Worm (Caenorhabditis elegans): ENCODE measurements around the gene C01G10.9.
"Not testable (repeated sequence)": the region's sequence is repeated elsewhere in the genome, so short reads cannot be mapped to it uniquely, and the experiment has no call there.

C01G10.9 gene

DNA sequence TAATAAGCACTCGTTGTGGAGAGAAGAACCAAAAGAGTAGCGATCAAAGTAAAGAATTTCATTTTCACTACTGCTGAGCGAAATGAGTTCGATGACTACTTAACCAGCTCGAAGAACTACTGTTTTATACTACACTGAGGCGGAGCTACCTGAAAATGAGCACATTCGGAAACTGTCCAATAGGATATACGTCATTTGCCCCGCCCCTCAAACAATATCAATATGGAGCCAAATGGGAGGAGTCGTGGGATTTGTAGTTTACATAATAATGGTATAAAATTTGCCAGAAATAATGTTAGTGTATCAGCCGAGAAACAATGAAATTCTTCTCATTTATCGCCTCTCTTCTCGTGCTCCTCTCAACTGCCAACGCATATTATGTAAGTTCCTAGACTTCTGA, 7.1 kb downstream of the C01G10.9 start, which contains the start of the genes C01G10.5 and C01G10.4:
TSS of gene C01G10.5 (minus strand) at position 101 of the 400 bp plus-strand sequence.
TSS of gene C01G10.4 (plus strand) at position 303 of the 400 bp plus-strand sequence.
- TF ChIP-seq ztf-23 (GFP tag; IDR thresholded peaks at IDR 0.05) (no peak), ztf-29 (GFP tag; IDR thresholded peaks at IDR 0.05) (no peak), ref-1 (GFP tag; conservative IDR thresholded peaks at IDR 0.05) (no peak), flt-1 (GFP tag; IDR thresholded peaks at IDR 0.05) (no peak), tab-1 (GFP tag; IDR thresholded peaks at IDR 0.05) (no peak), cog-1 (tag; optimal IDR thresholded peaks at IDR 0.05) (no peak), med-1 (GFP tag; optimal IDR thresholded peaks at IDR 0.05; ENCODE audit: insufficient read depth) (no peak), klf-2 (GFP tag; conservative IDR thresholded peaks at IDR 0.05) (no peak), T22C8.4 (GFP tag; IDR thresholded peaks at IDR 0.05) (no peak)

DNA sequence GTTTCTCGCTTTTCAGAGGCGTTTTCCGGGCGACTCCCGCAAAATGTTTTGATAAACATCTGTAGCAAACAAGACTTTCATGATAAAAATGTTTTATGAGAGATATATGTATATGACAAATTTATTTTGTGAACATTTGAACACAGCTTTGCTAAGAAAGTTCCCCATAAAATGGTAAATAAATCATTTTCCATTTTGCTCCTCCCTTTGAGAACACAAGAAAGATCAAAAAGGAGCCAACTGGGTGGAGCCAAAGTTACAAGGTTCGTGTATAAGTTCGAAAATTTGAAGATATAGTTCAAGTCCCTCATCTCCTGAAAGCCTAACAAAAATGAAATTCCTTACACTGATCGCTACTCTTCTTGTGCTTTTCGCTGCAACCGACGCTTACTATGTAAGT, 8.1 kb downstream of the C01G10.9 start, which contains the start of gene C01G10.17:
TSS of gene C01G10.17 (plus strand) at position 301 of the 400 bp plus-strand sequence.
- TF ChIP-seq ztf-23 (GFP tag; IDR thresholded peaks at IDR 0.05) (no peak), flt-1 (GFP tag; IDR thresholded peaks at IDR 0.05) (no peak), tab-1 (GFP tag; IDR thresholded peaks at IDR 0.05) (no peak), cog-1 (tag; optimal IDR thresholded peaks at IDR 0.05) (no peak), med-1 (GFP tag; optimal IDR thresholded peaks at IDR 0.05; ENCODE audit: insufficient read depth) (no peak), T22C8.4 (GFP tag; IDR thresholded peaks at IDR 0.05) (no peak), klf-2 (GFP tag; conservative IDR thresholded peaks at IDR 0.05) (no peak), ref-1 (GFP tag; conservative IDR thresholded peaks at IDR 0.05) (no peak), ztf-29 (GFP tag; IDR thresholded peaks at IDR 0.05) (no peak)

ce11 chrV:15092666-15093065, 10.3 kb downstream of the C01G10.9 start, which contains the start of gene txt-12:
Gene txt-12 (plus strand): TSS chrV:15092966.
- no peak for TF ChIP-seq tab-1 (GFP tag; IDR thresholded peaks at IDR 0.05)

- no peak for TF ChIP-seq cog-1 (tag; optimal IDR thresholded peaks at IDR 0.05)
- TF ChIP-seq ztf-23 (GFP tag; IDR thresholded peaks at IDR 0.05) = no peak
- no peak for TF ChIP-seq med-1 (GFP tag; optimal IDR thresholded peaks at IDR 0.05; ENCODE audit: insufficient read depth)
Observed at ce11 chrV:15094749-15095148, 12.4 kb downstream of the C01G10.9 start, which contains the start of gene srx-78. Gene srx-78 (plus strand): TSS chrV:15095049.

DNA sequence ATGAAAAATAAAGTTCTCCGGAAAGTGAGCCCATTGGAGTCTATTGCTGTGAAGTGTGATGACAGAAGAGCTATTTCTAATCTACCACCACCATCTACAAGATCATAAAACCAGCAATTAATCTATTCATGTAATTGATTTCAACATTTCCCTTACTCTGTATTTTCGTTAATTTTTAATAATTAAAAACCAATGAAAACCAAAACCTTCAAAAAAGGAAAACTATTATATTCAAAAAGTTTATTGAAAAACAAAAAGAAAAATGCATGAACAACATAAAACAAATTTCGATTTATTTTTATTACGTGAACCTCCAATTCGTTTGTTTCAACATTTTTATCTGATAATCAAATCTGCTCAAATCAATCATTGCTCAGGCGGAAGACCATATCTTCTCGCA, 17.1 kb downstream of the C01G10.9 start, which contains the start of gene C01G10.1:
TSS of gene C01G10.1 (plus strand) at position 301 of the 400 bp plus-strand sequence.
- TF ChIP-seq flt-1 (GFP tag; IDR thresholded peaks at IDR 0.05) = no peak
- TF ChIP-seq med-1 (GFP tag; optimal IDR thresholded peaks at IDR 0.05; ENCODE audit: insufficient read depth) = no peak
- TF ChIP-seq ztf-29 (GFP tag; IDR thresholded peaks at IDR 0.05) = no peak
- TF ChIP-seq klf-2 (GFP tag; conservative IDR thresholded peaks at IDR 0.05) = no peak
- TF ChIP-seq tab-1 (GFP tag; IDR thresholded peaks at IDR 0.05) = no peak
- no peak for TF ChIP-seq cog-1 (tag; optimal IDR thresholded peaks at IDR 0.05)
- no peak for TF ChIP-seq ref-1 (GFP tag; conservative IDR thresholded peaks at IDR 0.05)
- TF ChIP-seq T22C8.4 (GFP tag; IDR thresholded peaks at IDR 0.05) = no peak
- TF ChIP-seq ztf-23 (GFP tag; IDR thresholded peaks at IDR 0.05) = no peak

- TF ChIP-seq flt-1 (GFP tag; IDR thresholded peaks at IDR 0.05); ref-1 (GFP tag; conservative IDR thresholded peaks at IDR 0.05); med-1 (GFP tag; optimal IDR thresholded peaks at IDR 0.05; ENCODE audit: insufficient read depth): not testable (repeated sequence)
Observed at ce11 chrV:15105893-15106598, 23.7 kb downstream of the C01G10.9 start, which contains the start of gene C01G10.14. Gene C01G10.14 (minus strand): TSS chrV:15105943.

DNA sequence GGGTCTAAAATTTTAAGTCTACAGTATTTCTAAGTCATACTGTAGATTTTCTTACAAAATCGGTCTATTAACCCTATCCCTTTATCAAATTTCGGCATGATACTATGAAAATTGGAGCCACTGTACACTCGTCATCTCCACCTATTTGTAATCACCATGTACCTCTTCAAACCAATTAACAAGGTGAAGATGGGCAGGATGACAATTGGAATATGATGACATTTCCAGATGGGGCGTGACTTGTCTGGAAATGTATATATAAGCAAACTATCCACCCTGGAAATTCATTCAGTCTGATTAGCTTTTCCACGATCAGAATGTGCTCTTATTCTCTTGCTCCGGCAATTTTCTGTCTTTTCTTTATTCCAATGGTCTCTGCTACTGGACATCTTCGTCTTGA, 26.9 kb downstream of the C01G10.9 start, which contains the start of gene Y75B12A.2:
TSS of gene Y75B12A.2 (plus strand) at position 301 of the 400 bp plus-strand sequence.
- TF ChIP-seq T22C8.4 (GFP tag; IDR thresholded peaks at IDR 0.05) = no peak
- no peak for TF ChIP-seq tab-1 (GFP tag; IDR thresholded peaks at IDR 0.05)
- no peak for TF ChIP-seq ztf-23 (GFP tag; IDR thresholded peaks at IDR 0.05)
- TF ChIP-seq flt-1 (GFP tag; IDR thresholded peaks at IDR 0.05) = no peak
- TF ChIP-seq ztf-29 (GFP tag; IDR thresholded peaks at IDR 0.05) = no peak
- TF ChIP-seq klf-2 (GFP tag; conservative IDR thresholded peaks at IDR 0.05) = no peak
- no peak for TF ChIP-seq med-1 (GFP tag; optimal IDR thresholded peaks at IDR 0.05; ENCODE audit: insufficient read depth)
- TF ChIP-seq cog-1 (tag; optimal IDR thresholded peaks at IDR 0.05) = no peak
- TF ChIP-seq ref-1 (GFP tag; conservative IDR thresholded peaks at IDR 0.05) = no peak

ce11 chrV:15111660-15112059, 29.3 kb downstream of the C01G10.9 start, which contains the start of gene T01G5.7:
Gene T01G5.7 (plus strand): TSS chrV:15111960.
- TF ChIP-seq ztf-29 (GFP tag; IDR thresholded peaks at IDR 0.05) (no peak), klf-2 (GFP tag; conservative IDR thresholded peaks at IDR 0.05) (no peak), T22C8.4 (GFP tag; IDR thresholded peaks at IDR 0.05) (no peak), med-1 (GFP tag; optimal IDR thresholded peaks at IDR 0.05; ENCODE audit: insufficient read depth) (no peak), ref-1 (GFP tag; conservative IDR thresholded peaks at IDR 0.05) (no peak), tab-1 (GFP tag; IDR thresholded peaks at IDR 0.05) (no peak), ztf-23 (GFP tag; IDR thresholded peaks at IDR 0.05) (no peak)

DNA sequence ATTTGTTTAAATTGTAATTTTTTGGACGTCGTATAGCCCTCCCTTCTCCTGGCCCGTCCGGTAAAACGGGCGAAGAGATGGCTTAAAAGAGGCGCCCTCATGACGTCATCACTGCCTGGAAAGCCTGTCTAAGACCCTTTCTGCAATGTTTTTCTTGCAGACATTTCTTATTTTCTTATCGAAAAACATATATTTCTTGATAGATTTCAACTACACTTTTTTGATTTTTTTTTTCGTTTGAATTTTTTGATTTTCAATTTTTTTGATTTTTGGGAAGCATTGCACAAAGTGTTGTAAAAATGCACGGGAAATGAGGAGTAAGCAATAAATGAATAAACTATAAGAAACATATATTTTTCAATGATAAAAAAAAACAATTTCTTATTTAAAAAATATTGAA, 31.7 kb downstream of the C01G10.9 start, which contains the start of gene T01G5.6:
TSS of gene T01G5.6 (minus strand) at position 101 of the 400 bp plus-strand sequence.
- TF ChIP-seq cog-1 (tag; optimal IDR thresholded peaks at IDR 0.05) (no peak), klf-2 (GFP tag; conservative IDR thresholded peaks at IDR 0.05) (no peak), tab-1 (GFP tag; IDR thresholded peaks at IDR 0.05) (no peak), ztf-23 (GFP tag; IDR thresholded peaks at IDR 0.05) (no peak), flt-1 (GFP tag; IDR thresholded peaks at IDR 0.05) (no peak), ref-1 (GFP tag; conservative IDR thresholded peaks at IDR 0.05) (no peak), T22C8.4 (GFP tag; IDR thresholded peaks at IDR 0.05) (no peak), med-1 (GFP tag; optimal IDR thresholded peaks at IDR 0.05; ENCODE audit: insufficient read depth) (no peak)

DNA sequence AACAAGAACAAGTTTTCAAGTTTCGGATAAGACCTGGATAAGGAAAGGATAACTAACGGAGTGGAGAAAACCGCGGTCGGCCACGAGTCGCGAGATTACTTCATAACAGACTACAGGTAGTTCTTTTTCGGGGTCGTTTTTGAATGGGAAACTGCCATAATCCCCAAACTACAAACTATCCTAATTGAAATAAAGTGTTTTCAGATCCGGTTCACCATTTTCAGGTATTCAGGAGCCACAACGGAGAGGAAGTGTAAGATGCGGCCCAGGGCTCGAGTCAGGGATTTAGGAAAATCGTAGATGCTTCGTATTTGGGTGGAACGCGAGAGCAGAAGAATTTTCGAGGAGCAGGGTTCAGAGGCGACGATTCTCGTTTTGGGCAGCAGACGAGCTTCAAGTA, 33.6 kb downstream of the C01G10.9 start, which contains the start of gene T01G5.8:
TSS of gene T01G5.8 (plus strand) at position 301 of the 400 bp plus-strand sequence.
- not testable (repeated sequence) for TF ChIP-seq med-1 (GFP tag; optimal IDR thresholded peaks at IDR 0.05; ENCODE audit: insufficient read depth); tab-1 (GFP tag; IDR thresholded peaks at IDR 0.05); ztf-23 (GFP tag; IDR thresholded peaks at IDR 0.05)

All from whole organism, midembryonic.